Worm (Caenorhabditis elegans): ENCODE data around the gene skp-1.

- TF ChIP-seq ceh-83 (GFP tag; optimal IDR thresholded peaks at IDR 0.05) (no peak), nhr-237 (tag; optimal IDR thresholded peaks at IDR 0.05) (no peak)
Observed at ce11 chrV:11677030-11677429, 31.7 kb downstream of the skp-1 start.

All from whole organism, mixed stage, embryonic.